Fruit fly (Drosophila melanogaster) whole organism, embryonic: Measurements from ENCODE around the gene CG46314.

ENCODE experiments used
- Atf6 ChIP-seq: fragments of 200-800 bp; sonication (Bioruptor generic); IDR thresholded peaks from 2 replicates; pipeline ENCODE4 v1.3.6; 2022; ENCODE audit warnings: missing biosample characterization, missing genetic modification characterization
- CG10431 ChIP-seq: fragments of 200-800 bp; sonication (Bioruptor generic); optimal IDR thresholded peaks from 3 replicates; lab custom pipeline; 2018; ENCODE audit warnings: missing biosample characterization, mild to moderate bottlenecking, missing genetic modification characterization
- CG14860 ChIP-seq: fragments of 200-800 bp; sonication (Bioruptor generic); IDR thresholded peaks from 3 replicates; pipeline ENCODE4 v1.3.6; 2022; ENCODE audit warnings: missing biosample characterization, missing genetic modification characterization; ENCODE audit not compliant: partially characterized antibody
- CG16813 ChIP-seq: fragments of 200-800 bp; sonication (Bioruptor generic); IDR thresholded peaks from 3 replicates; pipeline ENCODE4 v1.3.6; 2022; ENCODE audit warnings: missing biosample characterization, missing genetic modification characterization; ENCODE audit not compliant: partially characterized antibody
- CG18476 ChIP-seq: fragments of 200-800 bp; sonication (Bioruptor generic); optimal IDR thresholded peaks from 2 replicates; lab custom pipeline; 2016; ENCODE audit warnings: missing biosample characterization, mild to moderate bottlenecking, missing genetic modification characterization
- CG2678 ChIP-seq: fragments of 200-800 bp; sonication (Bioruptor generic); optimal IDR thresholded peaks from 3 replicates; lab custom pipeline; 2019; ENCODE audit warnings: missing biosample characterization, mild to moderate bottlenecking, missing genetic modification characterization, moderate library complexity
- CG32532 ChIP-seq: fragments of 200-800 bp; sonication (Bioruptor generic); IDR thresholded peaks from 2 replicates; pipeline ENCODE4 v1.3.6; 2022; ENCODE audit warnings: missing biosample characterization, missing genetic modification characterization
- CG6791 ChIP-seq: fragments of 200-800 bp; sonication (Bioruptor generic); IDR thresholded peaks from 3 replicates; pipeline ENCODE4 v1.3.6; 2022; ENCODE audit warnings: missing biosample characterization, missing genetic modification characterization; ENCODE audit not compliant: partially characterized antibody
- CG7271 ChIP-seq: fragments of 200-800 bp; sonication (Bioruptor generic); optimal IDR thresholded peaks from 2 replicates; lab custom pipeline; 2018; ENCODE audit warnings: missing biosample characterization, mild to moderate bottlenecking, missing genetic modification characterization, moderate library complexity
- CG7963 ChIP-seq: fragments of 200-800 bp; sonication (Bioruptor generic); IDR thresholded peaks from 3 replicates; pipeline ENCODE4 v1.3.6; 2022; ENCODE audit warnings: missing biosample characterization, missing genetic modification characterization; ENCODE audit not compliant: partially characterized antibody
- CG7987 ChIP-seq: fragments of 200-800 bp; sonication (Bioruptor generic); optimal IDR thresholded peaks from 2 replicates; lab custom pipeline; 2018; ENCODE audit warnings: missing biosample characterization, mild to moderate bottlenecking, missing genetic modification characterization, moderate library complexity
- D19B ChIP-seq: fragments of 200-800 bp; sonication (Bioruptor generic); optimal IDR thresholded peaks from 2 replicates; lab custom pipeline; 2017; ENCODE audit warnings: missing biosample characterization, mild to moderate bottlenecking, missing genetic modification characterization
- Fer1 ChIP-seq: fragments of 200-800 bp; sonication (Bioruptor generic); optimal IDR thresholded peaks from 2 replicates; lab custom pipeline; 2017; ENCODE audit warnings: missing biosample characterization, mild to moderate bottlenecking, missing genetic modification characterization
- HLH4C ChIP-seq: fragments of 200-800 bp; sonication (Bioruptor generic); IDR thresholded peaks from 3 replicates; pipeline ENCODE4 v1.3.6; 2022; ENCODE audit warnings: missing biosample characterization, missing genetic modification characterization; ENCODE audit not compliant: partially characterized antibody
- Scr ChIP-seq: fragments of 200-800 bp; sonication (Bioruptor generic); IDR thresholded peaks from 2 replicates; pipeline ENCODE4 v1.3.6; 2022; ENCODE audit warnings: missing biosample characterization, missing genetic modification characterization; ENCODE audit not compliant: partially characterized antibody
- Sox100B ChIP-seq: fragments of 200-800 bp; sonication (Bioruptor generic); optimal IDR thresholded peaks from 3 replicates; lab custom pipeline; 2018; ENCODE audit warnings: missing biosample characterization, mild to moderate bottlenecking, missing genetic modification characterization
- Trl ChIP-seq, 3 experiments: fragments of >200 bp in 2 of 3; fragments of 200-800 bp in 1 of 3; sonication (Bioruptor generic) in 1 of 3; optimal IDR thresholded peaks; 2 replicates in 1 of 3; 3 replicates in 2 of 3; lab custom pipeline; 2016 to 2017; ENCODE audit warnings: missing biosample characterization in 1 of 3, missing genetic modification characterization in 1 of 3
- bcd ChIP-seq: fragments of 200-800 bp; sonication (Bioruptor generic); optimal IDR thresholded peaks from 2 replicates; lab custom pipeline; 2017; ENCODE audit warnings: missing biosample characterization, mild to moderate bottlenecking, missing genetic modification characterization
- btn ChIP-seq: fragments of 200-800 bp; sonication (Bioruptor generic); optimal IDR thresholded peaks from 2 replicates; lab custom pipeline; 2016; ENCODE audit warnings: missing biosample characterization, missing genetic modification characterization
- crol ChIP-seq: fragments of 200-800 bp; sonication (Bioruptor generic); IDR thresholded peaks from 2 replicates; pipeline ENCODE4 v1.3.6; 2022; ENCODE audit warnings: missing biosample characterization, missing genetic modification characterization
- dmrt99B ChIP-seq: fragments of 200-800 bp; sonication (Bioruptor generic); optimal IDR thresholded peaks from 2 replicates; lab custom pipeline; 2018; ENCODE audit warnings: missing biosample characterization, mild to moderate bottlenecking, missing genetic modification characterization, moderate library complexity
- exex ChIP-seq: fragments of 200-800 bp; sonication (Bioruptor generic); optimal IDR thresholded peaks from 4 replicates; lab custom pipeline; 2018; ENCODE audit warnings: missing biosample characterization, mild to moderate bottlenecking, missing genetic modification characterization, moderate library complexity
- gem ChIP-seq: fragments of 200-800 bp; sonication (Bioruptor generic); optimal IDR thresholded peaks from 2 replicates; lab custom pipeline; 2019; ENCODE audit warnings: missing biosample characterization, mild to moderate bottlenecking, missing genetic modification characterization, moderate library complexity
- her ChIP-seq: fragments of 200-800 bp; sonication (Bioruptor generic); optimal IDR thresholded peaks from 2 replicates; lab custom pipeline; 2016; ENCODE audit warnings: missing biosample characterization, missing genetic modification characterization
- nerfin-2 ChIP-seq: fragments of 200-800 bp; sonication (Bioruptor generic); IDR thresholded peaks from 2 replicates; pipeline ENCODE4 v1.3.6; 2022; ENCODE audit warnings: missing biosample characterization, missing genetic modification characterization; ENCODE audit not compliant: partially characterized antibody
- pan ChIP-seq, 4 experiments: fragments of >200 bp in 3 of 4; fragments of 200-800 bp in 1 of 4; sonication (Bioruptor generic) in 1 of 4; optimal IDR thresholded peaks in 3 of 4; IDR thresholded peaks in 1 of 4; 2 replicates each; pipeline versions ENCODE4 v1.3.6 to Lab custom; 2017 to 2022; ENCODE audit warnings: missing biosample characterization in 2 of 4, missing genetic modification characterization in 2 of 4, mixed read lengths in 1 of 4
- prd ChIP-seq, 3 experiments: fragments of >200 bp in 2 of 3; fragments of 200-800 bp in 1 of 3; sonication (Bioruptor generic) in 1 of 3; optimal IDR thresholded peaks in 2 of 3; IDR thresholded peaks in 1 of 3; 2 replicates in 2 of 3; 3 replicates in 1 of 3; pipeline versions ENCODE4 v1.3.6 to Lab custom; 2017 to 2022; ENCODE audit warnings: missing biosample characterization in 1 of 3, missing genetic modification characterization in 1 of 3
- pros ChIP-seq: fragments of 200-800 bp; sonication (Bioruptor generic); optimal IDR thresholded peaks from 3 replicates; lab custom pipeline; 2019; ENCODE audit warnings: missing biosample characterization, mild to moderate bottlenecking, missing genetic modification characterization, moderate library complexity
- pum ChIP-seq: fragments of 200-800 bp; sonication (Bioruptor generic); optimal IDR thresholded peaks from 2 replicates; lab custom pipeline; 2016; ENCODE audit warnings: missing biosample characterization, missing genetic modification characterization
- sr ChIP-seq: fragments of 200-800 bp; sonication (Bioruptor generic); IDR thresholded peaks from 3 replicates; pipeline ENCODE4 v1.3.6; 2022; ENCODE audit warnings: missing biosample characterization, missing genetic modification characterization
- tna ChIP-seq: fragments of 200-800 bp; sonication (Bioruptor generic); IDR thresholded peaks from 2 replicates; pipeline ENCODE4 v1.3.6; 2022; ENCODE audit warnings: missing biosample characterization, missing genetic modification characterization; ENCODE audit not compliant: partially characterized antibody
- vnd ChIP-seq: fragments of 200-800 bp; sonication (Bioruptor generic); IDR thresholded peaks from 3 replicates; pipeline ENCODE4 v1.3.6; 2022; ENCODE audit warnings: missing biosample characterization, missing genetic modification characterization; ENCODE audit not compliant: partially characterized antibody

CG46314 gene

DNA sequence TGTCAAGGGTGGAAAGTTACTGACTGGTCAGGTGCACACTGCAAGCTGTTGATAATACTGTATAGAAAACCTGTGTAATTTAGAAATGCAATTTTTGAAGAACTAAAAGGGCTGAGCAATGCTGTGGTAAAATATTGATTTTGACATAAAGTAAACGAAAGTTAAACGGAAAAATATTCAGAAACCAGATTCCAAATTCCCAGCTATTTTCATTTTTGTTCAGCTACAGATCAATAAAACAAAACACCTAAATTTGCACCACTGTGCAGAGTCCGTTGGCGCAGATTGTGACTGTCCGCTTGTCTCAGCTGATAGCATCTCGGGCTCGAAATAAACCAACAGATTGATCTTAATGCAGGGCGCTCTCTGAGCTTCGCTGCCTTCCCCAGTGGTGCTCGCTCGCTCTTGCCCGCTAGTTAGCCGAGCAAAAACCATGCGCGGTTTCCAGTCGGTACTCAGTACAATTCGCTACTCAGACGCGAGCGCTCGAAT is at the start of gene CG46314 (continued):
- TF ChIP-seq bcd (GFP tag; lab: Kevin White, UChicago), result peak; percentile 15
- TF ChIP-seq D19B (GFP tag; lab: Kevin White, UChicago), result peak; percentile 6
- TF ChIP-seq pan (optimal IDR thresholded peaks at IDR 0.05; lab: Kevin White, UChicago), result no peak
- TF ChIP-seq pan (GFP tag; optimal IDR thresholded peaks at IDR 0.05 in 1 of 2, IDR thresholded peaks at IDR 0.05 in 1 of 2), result peak in 1 of 2 experiments; percentile 54
- peak; percentile 40 to 67 for TF ChIP-seq Trl (optimal IDR thresholded peaks at IDR 0.05; lab: Kevin White, UChicago)
- TF ChIP-seq Trl (GFP tag; optimal IDR thresholded peaks at IDR 0.05; lab: Kevin White, UChicago), result no peak
- TF ChIP-seq Sox100B (GFP tag; lab: Kevin White, UChicago), result peak; percentile 31
- TF ChIP-seq Atf6, result peak; percentile 48; the same call in 1 of the 2 replicates
- TF ChIP-seq CG2678 (tag; lab: Kevin White, UChicago), result peak; percentile 55
- peak; percentile 30 for TF ChIP-seq Fer1
- TF ChIP-seq dmrt99B (tag; lab: Kevin White, UChicago), result peak; percentile 56
- TF ChIP-seq prd (optimal IDR thresholded peaks at IDR 0.05; lab: Kevin White, UChicago), result no peak
- TF ChIP-seq prd (GFP tag; IDR thresholded peaks at IDR 0.05; lab: Robert Waterston, UW), result no peak
- TF ChIP-seq gem, result peak; percentile 4
- TF ChIP-seq CG7987 (GFP tag; lab: Kevin White, UChicago), result peak; percentile 34
- peak; percentile 7 for TF ChIP-seq pros (GFP tag; lab: Kevin White, UChicago)
- TF ChIP-seq CG32532 (GFP tag; lab: Robert Waterston, UW), result peak; percentile 58; the same call in 1 of the 2 replicates
- TF ChIP-seq, all 482 proteins: peak for 48

DNA sequence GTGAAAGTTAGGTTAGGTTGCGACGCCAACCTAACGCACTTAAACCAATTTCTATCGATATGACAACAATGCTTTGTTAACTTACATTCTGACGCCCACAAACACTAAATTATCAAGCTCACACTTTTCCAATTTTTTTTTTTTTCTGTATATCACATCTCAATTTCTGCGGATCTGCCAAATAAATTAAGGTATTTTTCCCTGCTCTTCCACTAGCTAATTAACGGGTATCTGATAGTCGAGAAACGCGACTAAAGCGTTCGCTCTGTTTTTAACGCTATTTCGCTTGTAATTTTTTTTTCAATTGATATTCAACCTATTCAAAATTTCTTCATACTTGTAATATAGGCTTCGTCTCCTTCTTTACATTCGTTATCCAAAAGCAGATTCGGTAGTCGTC is 47.9 kb upstream of the CG46314 start:
- peak; percentile 47; the same call in 1 of the 2 replicates for TF ChIP-seq tna (GFP tag; lab: Robert Waterston, UW)
- no peak for TF ChIP-seq crol (GFP tag; lab: Robert Waterston, UW)
- TF ChIP-seq vnd (GFP tag; lab: Robert Waterston, UW), result peak; percentile 45; the same call in 2 of the 3 replicates
- TF ChIP-seq CG16813 (GFP tag; lab: Robert Waterston, UW), result peak; percentile 53; the same call in 2 of the 3 replicates
- TF ChIP-seq nerfin-2 (GFP tag; lab: Robert Waterston, UW), result 0 out of 2 replicates have a peak, but pooled peaks have one; percentile 29
- no peak for TF ChIP-seq pum (GFP tag; lab: Kevin White, UChicago)
- TF ChIP-seq sr, result no peak
- TF ChIP-seq CG18476 (GFP tag; lab: Kevin White, UChicago), result no peak
- no peak for TF ChIP-seq CG7271 (tag; lab: Kevin White, UChicago)
- no peak for TF ChIP-seq her (GFP tag; lab: Kevin White, UChicago)
- peak; percentile 65; the same call in 2 of the 3 replicates for TF ChIP-seq CG14860
- TF ChIP-seq Scr (GFP tag; lab: Robert Waterston, UW), result peak; percentile 26; the same call in 1 of the 2 replicates
- no peak for TF ChIP-seq CG10431 (GFP tag; lab: Kevin White, UChicago)
- TF ChIP-seq CG6791, result 0 out of 3 replicates have a peak, but pooled peaks have one; percentile 53
- TF ChIP-seq HLH4C (GFP tag; lab: Robert Waterston, UW), result peak; percentile 63
- TF ChIP-seq CG7963 (GFP tag; lab: Robert Waterston, UW), result 0 out of 3 replicates have a peak, but pooled peaks have one; percentile 19

DNA sequence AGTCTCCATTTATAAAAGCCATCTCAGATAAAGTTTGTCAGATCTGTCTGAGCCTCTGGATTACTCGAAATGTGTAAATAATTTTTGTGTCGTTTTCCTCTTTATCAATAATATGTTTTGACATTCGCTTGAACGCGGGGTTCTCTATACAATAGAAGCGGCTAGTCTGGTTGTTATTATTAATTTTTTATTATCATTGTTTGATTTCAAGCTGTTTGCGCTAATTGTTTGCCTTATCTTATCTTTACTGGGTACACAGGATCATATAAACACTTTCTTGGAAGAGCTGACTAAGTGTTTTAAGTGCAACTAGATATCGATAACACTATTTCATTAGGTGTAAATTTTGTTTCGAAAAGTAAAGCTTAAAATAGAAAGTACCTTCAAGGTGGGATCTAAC is 46.0 kb upstream of the CG46314 start:
- TF ChIP-seq btn (no peak), exex (tag; lab: Kevin White, UChicago) (peak; percentile 91)
- TF ChIP-seq, all 482 proteins: peak for 1
